Worm (Caenorhabditis elegans): ENCODE measurements around the gene str-97.

The str-97 gene

ce11 chrV:16169026-16169425 is 14.0 kb upstream of the str-97 start, which contains the start of gene str-111:
Gene str-111, minus strand, starts transcription at chrV:16169126.
- no peak for TF ChIP-seq jun-1 (tag; optimal IDR thresholded peaks at IDR 0.05)
- no peak for TF ChIP-seq sea-2 (GFP tag; optimal IDR thresholded peaks at IDR 0.05)
- no peak for TF ChIP-seq snpc-4 (tag; optimal IDR thresholded peaks at IDR 0.05)
- no peak for TF ChIP-seq pqm-1 (tag; optimal IDR thresholded peaks at IDR 0.05)
- no peak for TF ChIP-seq ZK546.5 (tag; optimal IDR thresholded peaks at IDR 0.05)

ce11 chrV:16165936-16166335 is 10.9 kb upstream of the str-97 start, which contains the start of gene str-108:
Gene str-108, plus strand, starts transcription at chrV:16166236.
- no peak for TF ChIP-seq fkh-10 (GFP tag; optimal IDR thresholded peaks at IDR 0.05)
- TF ChIP-seq eor-1 (tag; optimal IDR thresholded peaks at IDR 0.05): no peak
- TF ChIP-seq fkh-2 (tag; optimal IDR thresholded peaks at IDR 0.05): no peak
- TF ChIP-seq elt-1 (tag; optimal IDR thresholded peaks at IDR 0.05): no peak
- TF ChIP-seq R02D3.7 (tag; optimal IDR thresholded peaks at IDR 0.05): no peak
- no peak for TF ChIP-seq nhr-12 (tag; optimal IDR thresholded peaks at IDR 0.05)
- TF ChIP-seq lin-39 (tag; optimal IDR thresholded peaks at IDR 0.05): no peak
- TF ChIP-seq egl-5 (tag; optimal IDR thresholded peaks at IDR 0.05): no peak
- no peak for TF ChIP-seq nhr-67 (tag; optimal IDR thresholded peaks at IDR 0.05)
- no peak for TF ChIP-seq nhr-28 (tag; optimal IDR thresholded peaks at IDR 0.05)
- no peak for TF ChIP-seq zag-1 (tag; optimal IDR thresholded peaks at IDR 0.05)
- no peak for TF ChIP-seq ceh-28 (tag; optimal IDR thresholded peaks at IDR 0.05)
- no peak for TF ChIP-seq nhr-11 (tag; optimal IDR thresholded peaks at IDR 0.05)
- no peak for TF ChIP-seq nhr-77 (tag; optimal IDR thresholded peaks at IDR 0.05)
- no peak for TF ChIP-seq mml-1 (tag; optimal IDR thresholded peaks at IDR 0.05)
- no peak for TF ChIP-seq ceh-82 (tag; optimal IDR thresholded peaks at IDR 0.05)
- TF ChIP-seq ceh-9 (tag; optimal IDR thresholded peaks at IDR 0.05): no peak
- no peak for TF ChIP-seq pqm-1 (tag; optimal IDR thresholded peaks at IDR 0.05)
- no peak for TF ChIP-seq elt-3 (tag; optimal IDR thresholded peaks at IDR 0.05)
- no peak for TF ChIP-seq ztf-11 (tag; optimal IDR thresholded peaks at IDR 0.05)

- TF ChIP-seq jun-1 (tag; optimal IDR thresholded peaks at IDR 0.05): no peak
Observed at ce11 chrV:16163719-16164118, 8.7 kb upstream of the str-97 start, which contains the start of gene F10A3.12. Gene F10A3.12, plus strand, starts transcription at chrV:16164019.

- TF ChIP-seq ceh-9 (tag; optimal IDR thresholded peaks at IDR 0.05) (no peak), lsy-12 (tag; optimal IDR thresholded peaks at IDR 0.05) (no peak), mml-1 (tag; optimal IDR thresholded peaks at IDR 0.05) (no peak), eor-1 (tag; optimal IDR thresholded peaks at IDR 0.05) (no peak), daf-12 (tag; optimal IDR thresholded peaks at IDR 0.05) (no peak), egl-27 (tag; optimal IDR thresholded peaks at IDR 0.05) (no peak), nhr-76 (tag; optimal IDR thresholded peaks at IDR 0.05) (no peak), ceh-16 (tag; optimal IDR thresholded peaks at IDR 0.05) (no peak), nfya-1 (tag; optimal IDR thresholded peaks at IDR 0.05; ENCODE audit: insufficient read depth) (no peak), unc-62 (GFP tag; optimal IDR thresholded peaks at IDR 0.05) (no peak), ama-1 (optimal IDR thresholded peaks at IDR 0.05) (no peak), ceh-28 (tag; optimal IDR thresholded peaks at IDR 0.05) (no peak), ztf-4 (tag; optimal IDR thresholded peaks at IDR 0.05) (no peak), elt-3 (tag; optimal IDR thresholded peaks at IDR 0.05) (no peak), mdl-1 (tag; optimal IDR thresholded peaks at IDR 0.05) (no peak), tbx-2 (tag; optimal IDR thresholded peaks at IDR 0.05) (no peak), nhr-43 (tag; optimal IDR thresholded peaks at IDR 0.05; ENCODE audit: poor library complexity, severe bottlenecking) (no peak), lin-15B (tag; optimal IDR thresholded peaks at IDR 0.05) (no peak), ZK546.5 (tag; optimal IDR thresholded peaks at IDR 0.05) (no peak)
Observed at ce11 chrV:16162124-16162735, 7.2 kb upstream of the str-97 start, which contains the start of the genes str-109 and F10A3.11. Gene str-109, minus strand, starts transcription at chrV:16162224. Gene F10A3.11, plus strand, starts transcription at chrV:16162685.

Data from whole organism, L3 larva.